Fruit fly (Drosophila melanogaster) whole organism, pupa: Measurements from ENCODE around the gene CG15528.

Source experiments
- CG10348 ChIP-seq: fragments of 200-800 bp; sonication (Bioruptor generic); IDR thresholded peaks from 2 replicates; pipeline ENCODE4 v1.3.6; 2022; ENCODE audit warnings: missing biosample characterization, missing genetic modification characterization
- CG12605 ChIP-seq: fragments of 200-800 bp; sonication (Bioruptor generic); IDR thresholded peaks from 2 replicates; pipeline ENCODE4 v1.3.6; 2022; ENCODE audit warnings: missing biosample characterization, missing genetic modification characterization
- CG13204 ChIP-seq: fragments of 200-800 bp; sonication (Bioruptor generic); optimal IDR thresholded peaks from 2 replicates; lab custom pipeline; 2018; ENCODE audit warnings: missing biosample characterization, mild to moderate bottlenecking, missing genetic modification characterization, moderate library complexity
- CG14655 ChIP-seq: fragments of 200-800 bp; sonication (Bioruptor generic); optimal IDR thresholded peaks from 3 replicates; lab custom pipeline; 2017; ENCODE audit warnings: mild to moderate bottlenecking, missing biosample characterization, missing genetic modification reagents, missing genetic modification characterization
- CG15710 ChIP-seq: fragments of 200-800 bp; sonication (Bioruptor generic); optimal IDR thresholded peaks from 2 replicates; lab custom pipeline; 2018; ENCODE audit warnings: missing biosample characterization, mild to moderate bottlenecking, missing genetic modification characterization, moderate library complexity
- CG17806 ChIP-seq: fragments of 200-800 bp; sonication (Bioruptor generic); optimal IDR thresholded peaks from 2 replicates; lab custom pipeline; 2018; ENCODE audit warnings: missing biosample characterization, mild to moderate bottlenecking, missing genetic modification characterization, moderate library complexity
- CG32121 ChIP-seq: fragments of 200-800 bp; sonication (Bioruptor generic); IDR thresholded peaks from 2 replicates; pipeline ENCODE4 v1.3.6; 2022; ENCODE audit warnings: missing biosample characterization, missing genetic modification characterization
- CG34367 ChIP-seq: fragments of 200-800 bp; sonication (Bioruptor generic); optimal IDR thresholded peaks from 2 replicates; lab custom pipeline; 2018; ENCODE audit warnings: missing biosample characterization, mild to moderate bottlenecking, missing genetic modification characterization
- CG4496 ChIP-seq: fragments of 200-800 bp; sonication (Bioruptor generic); IDR thresholded peaks from 3 replicates; pipeline ENCODE4 v1.3.6; 2022; ENCODE audit warnings: missing biosample characterization, missing genetic modification characterization
- CG8159 ChIP-seq: fragments of 200-800 bp; sonication (Bioruptor generic); optimal IDR thresholded peaks from 3 replicates; lab custom pipeline; 2018; ENCODE audit warnings: missing biosample characterization, mild to moderate bottlenecking, missing genetic modification characterization, moderate library complexity
- CG8301 ChIP-seq: fragments of 200-800 bp; sonication (Bioruptor generic); optimal IDR thresholded peaks from 2 replicates; lab custom pipeline; 2018; ENCODE audit warnings: missing biosample characterization, mild to moderate bottlenecking, missing genetic modification characterization
- CG9948 ChIP-seq: fragments of 200-800 bp; sonication (Bioruptor generic); optimal IDR thresholded peaks from 2 replicates; lab custom pipeline; 2018; ENCODE audit warnings: missing biosample characterization, mild to moderate bottlenecking, missing genetic modification characterization, moderate library complexity
- D1 ChIP-seq: fragments of 200-800 bp; sonication (Bioruptor generic); optimal IDR thresholded peaks from 2 replicates; lab custom pipeline; 2018; ENCODE audit warnings: missing biosample characterization, mild to moderate bottlenecking, missing genetic modification characterization, moderate library complexity
- EcR ChIP-seq: fragments of 200-800 bp; sonication (Bioruptor generic); optimal IDR thresholded peaks from 3 replicates; lab custom pipeline; 2019; ENCODE audit warnings: missing biosample characterization, missing genetic modification characterization, mild to moderate bottlenecking, moderate library complexity, missing genetic modification reagents
- Ets98B ChIP-seq: fragments of 200-800 bp; sonication (Bioruptor generic); IDR thresholded peaks from 2 replicates; pipeline ENCODE4 v1.3.6; 2022; ENCODE audit warnings: missing biosample characterization, missing genetic modification characterization
- Pif1A ChIP-seq: fragments of 200-800 bp; sonication (Bioruptor generic); optimal IDR thresholded peaks from 3 replicates; lab custom pipeline; 2016; ENCODE audit warnings: missing biosample characterization, missing genetic modification characterization
- Pif1B ChIP-seq: fragments of 200-800 bp; sonication (Bioruptor generic); optimal IDR thresholded peaks from 3 replicates; lab custom pipeline; 2016; ENCODE audit warnings: missing biosample characterization, missing genetic modification characterization
- Snoo ChIP-seq: fragments of 200-800 bp; sonication (Bioruptor generic); optimal IDR thresholded peaks from 3 replicates; lab custom pipeline; 2017; ENCODE audit warnings: missing biosample characterization, mild to moderate bottlenecking, missing genetic modification characterization, inconsistent platforms
- fd96Ca ChIP-seq: fragments of 200-800 bp; sonication (Bioruptor generic); IDR thresholded peaks from 3 replicates; pipeline ENCODE4 v1.3.6; 2022; ENCODE audit warnings: missing biosample characterization, missing genetic modification characterization
- gl ChIP-seq: fragments of 200-800 bp; sonication (Bioruptor generic); optimal IDR thresholded peaks from 2 replicates; lab custom pipeline; 2018; ENCODE audit warnings: missing biosample characterization, mild to moderate bottlenecking, missing genetic modification characterization
- rn ChIP-seq: fragments of 200-800 bp; sonication (Bioruptor generic); IDR thresholded peaks from 2 replicates; pipeline ENCODE4 v1.3.6; 2022; ENCODE audit warnings: missing biosample characterization, missing genetic modification characterization

CG15528 gene

DNA sequence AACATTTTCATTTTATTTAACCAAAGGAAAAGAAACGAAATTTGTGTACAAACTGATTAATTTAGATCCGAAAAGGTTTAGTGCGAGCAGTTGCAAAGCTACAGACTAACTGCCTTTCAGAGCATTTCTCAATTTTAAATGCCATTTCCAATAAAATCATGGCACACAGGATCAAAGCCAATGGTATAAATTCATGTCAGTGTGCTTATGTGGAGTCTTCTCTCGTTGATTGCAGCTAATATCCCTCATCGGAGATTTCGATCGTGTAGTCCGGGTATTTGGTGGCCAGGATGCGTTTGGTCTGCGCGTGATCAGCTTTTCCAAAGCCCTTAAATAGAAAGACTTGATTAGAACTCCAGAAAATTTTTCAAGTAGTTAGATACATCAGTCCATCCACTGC is 13.3 kb downstream of the CG15528 start, which contains the start of gene janB:
Gene janB (minus strand): TSS at position 101 of the 400 bp plus-strand sequence.
- no peak for TF ChIP-seq CG8159 (tag; lab: Kevin White, UChicago)
- TF ChIP-seq gl (tag; lab: Kevin White, UChicago) = no peak
- TF ChIP-seq Snoo (tag; lab: Kevin White, UChicago) = no peak
- no peak for TF ChIP-seq CG8301 (tag; lab: Kevin White, UChicago)
- TF ChIP-seq CG12605 (GFP tag; lab: Robert Waterston, UW) = no peak
- TF ChIP-seq Ets98B (GFP tag; lab: Robert Waterston, UW) = no peak
- TF ChIP-seq CG34367 = no peak
- no peak for TF ChIP-seq CG10348 (GFP tag; lab: Robert Waterston, UW)
- no peak for TF ChIP-seq CG9948 (tag; lab: Kevin White, UChicago)
- TF ChIP-seq rn (GFP tag; lab: Robert Waterston, UW) = no peak
- TF ChIP-seq CG14655 = no peak
- no peak for TF ChIP-seq CG17806 (tag; lab: Kevin White, UChicago)
- no peak for TF ChIP-seq EcR (GFP tag; lab: Kevin White, UChicago)
- no peak for TF ChIP-seq Pif1B
- no peak for TF ChIP-seq fd96Ca
- TF ChIP-seq CG4496 (GFP tag; lab: Robert Waterston, UW) = no peak
- TF ChIP-seq Pif1A = no peak
- TF ChIP-seq CG13204 = no peak

dm6 chr3R:30037630-30038029 is 14.3 kb downstream of the CG15528 start, which contains the start of gene ocn:
TSS of gene ocn (minus strand) at chr3R:30037730.
- TF ChIP-seq CG17806 (tag; lab: Kevin White, UChicago) (no peak), CG15710 (tag; lab: Kevin White, UChicago) (no peak), CG4496 (GFP tag; lab: Robert Waterston, UW) (no peak), Ets98B (GFP tag; lab: Robert Waterston, UW) (no peak), CG14655 (no peak), CG8159 (tag; lab: Kevin White, UChicago) (no peak), Snoo (tag; lab: Kevin White, UChicago) (no peak), CG32121 (GFP tag; lab: Robert Waterston, UW) (no peak), D1 (tag; lab: Kevin White, UChicago) (no peak), CG9948 (tag; lab: Kevin White, UChicago) (no peak)

DNA sequence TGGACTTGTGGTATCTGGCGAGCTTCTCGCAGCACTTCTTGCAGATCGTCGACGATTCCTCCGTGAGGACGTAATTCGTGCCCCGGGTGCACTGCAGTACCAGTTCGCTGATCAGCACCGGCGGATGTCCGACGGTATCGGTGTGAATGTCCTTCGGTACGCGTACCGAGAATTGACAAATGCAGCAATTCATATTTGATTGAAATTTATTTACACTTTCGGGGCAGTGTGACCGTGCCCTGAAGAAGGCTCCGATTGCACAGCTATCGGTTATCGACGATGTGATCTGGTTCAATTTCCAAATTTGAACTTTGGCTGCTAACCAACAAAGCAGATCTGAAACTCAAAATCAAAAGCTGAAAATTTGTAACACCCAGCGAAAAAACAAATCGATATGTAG is 15.3 kb downstream of the CG15528 start, which contains the start of gene ZIPIC:
Gene ZIPIC (minus strand): TSS at position 262 of the 400 bp plus-strand sequence.
- no peak for TF ChIP-seq rn (GFP tag; lab: Robert Waterston, UW)
- TF ChIP-seq CG9948 (tag; lab: Kevin White, UChicago) = no peak
- no peak for TF ChIP-seq CG32121 (GFP tag; lab: Robert Waterston, UW)
- TF ChIP-seq Pif1A = no peak
- no peak for TF ChIP-seq CG4496 (GFP tag; lab: Robert Waterston, UW)

DNA sequence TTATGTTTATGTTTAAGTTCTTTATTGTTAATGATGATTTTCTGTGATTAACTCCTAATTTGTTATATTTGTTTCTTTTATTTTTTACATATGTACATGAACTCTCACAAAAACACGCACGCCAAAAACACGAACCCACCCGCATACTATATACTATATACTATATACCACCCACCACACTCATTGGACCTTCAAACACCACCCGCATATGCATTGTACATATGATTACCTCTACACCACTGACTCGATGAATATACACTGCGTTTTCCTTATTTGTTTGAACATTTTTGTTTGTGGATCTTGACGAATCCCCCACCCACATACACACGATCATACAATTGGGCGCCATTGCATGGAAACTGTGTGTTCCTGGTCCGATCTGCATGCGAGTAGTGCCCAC is 19.6 kb downstream of the CG15528 start:
- no peak for TF ChIP-seq CG9948 (tag; lab: Kevin White, UChicago)
- TF ChIP-seq fd96Ca = no peak
- no peak for TF ChIP-seq Snoo (tag; lab: Kevin White, UChicago)
- no peak for TF ChIP-seq CG10348 (GFP tag; lab: Robert Waterston, UW)
- TF ChIP-seq CG8159 (tag; lab: Kevin White, UChicago) = no peak
- no peak for TF ChIP-seq CG4496 (GFP tag; lab: Robert Waterston, UW)
- TF ChIP-seq EcR (GFP tag; lab: Kevin White, UChicago) = no peak
- TF ChIP-seq CG15710 (tag; lab: Kevin White, UChicago) = no peak
- TF ChIP-seq gl (tag; lab: Kevin White, UChicago) = no peak
- TF ChIP-seq D1 (tag; lab: Kevin White, UChicago) = no peak
- no peak for TF ChIP-seq CG32121 (GFP tag; lab: Robert Waterston, UW)
- TF ChIP-seq CG8301 (tag; lab: Kevin White, UChicago) = no peak
- no peak for TF ChIP-seq Ets98B (GFP tag; lab: Robert Waterston, UW)
- TF ChIP-seq rn (GFP tag; lab: Robert Waterston, UW) = no peak
- no peak for TF ChIP-seq CG17806 (tag; lab: Kevin White, UChicago)
- no peak for TF ChIP-seq Pif1A
- no peak for TF ChIP-seq Pif1B
- no peak for TF ChIP-seq CG13204
- no peak for TF ChIP-seq CG34367

DNA sequence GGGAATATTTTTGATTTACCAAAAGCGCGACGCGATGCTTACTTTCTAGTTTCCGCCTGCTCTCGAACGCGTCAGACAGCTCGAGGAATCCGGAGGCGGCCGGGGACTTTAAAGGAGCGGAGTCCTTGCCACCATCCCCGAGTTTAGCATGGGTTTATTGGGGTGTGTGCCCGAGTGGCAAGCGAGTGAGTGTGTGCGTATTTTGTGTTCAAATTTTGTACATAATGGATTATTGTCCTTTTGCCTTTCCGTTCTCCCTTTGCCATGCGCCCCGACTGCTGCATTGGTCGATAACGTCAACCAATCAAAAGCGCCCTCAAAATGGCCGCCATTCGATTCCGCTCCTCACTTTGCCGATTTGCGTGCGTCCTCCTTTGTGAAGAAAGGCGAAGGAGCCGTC is 21.9 kb downstream of the CG15528 start:
- no peak for TF ChIP-seq Ets98B (GFP tag; lab: Robert Waterston, UW)
- TF ChIP-seq rn (GFP tag; lab: Robert Waterston, UW) = no peak
- no peak for TF ChIP-seq CG10348 (GFP tag; lab: Robert Waterston, UW)
- no peak for TF ChIP-seq fd96Ca
- no peak for TF ChIP-seq CG14655
- TF ChIP-seq CG12605 (GFP tag; lab: Robert Waterston, UW) = no peak
- TF ChIP-seq CG13204 = no peak
- no peak for TF ChIP-seq Pif1A
- TF ChIP-seq CG34367 = no peak
- no peak for TF ChIP-seq gl (tag; lab: Kevin White, UChicago)
- TF ChIP-seq CG8301 (tag; lab: Kevin White, UChicago) = no peak
- no peak for TF ChIP-seq CG9948 (tag; lab: Kevin White, UChicago)

dm6 chr3R:30023445-30023844 is 28.5 kb downstream of the CG15528 start:
- TF ChIP-seq CG34367 (no peak), EcR (GFP tag; lab: Kevin White, UChicago) (no peak), CG15710 (tag; lab: Kevin White, UChicago) (no peak), gl (tag; lab: Kevin White, UChicago) (no peak)
